Worm (Caenorhabditis elegans) whole organism, young adult: ENCODE measurements around the gene ani-3.

ENCODE experiments used
- B0261.1 ChIP-seq: sonication (generic microtip); optimal IDR thresholded peaks from 2 replicates; lab custom pipeline; 2016; ENCODE audit warnings: mild to moderate bottlenecking, missing genetic modification characterization, moderate library complexity, missing compliant biosample characterization
- C06A6.2 ChIP-seq: fragments of 200-800 bp; sonication (Bioruptor generic); conservative IDR thresholded peaks from 2 replicates; pipeline ENCODE4 v1.3.6; 2022; ENCODE audit warnings: missing genetic modification characterization, missing compliant biosample characterization
- C17E4.6 ChIP-seq: fragments of 200-800 bp; sonication (Bioruptor generic); IDR thresholded peaks from 2 replicates; pipeline ENCODE4 v1.3.6; 2022; ENCODE audit warnings: missing genetic modification reagents, missing genetic modification characterization, missing compliant biosample characterization
- F10E7.11 ChIP-seq: sonication (generic microtip); optimal IDR thresholded peaks from 2 replicates; lab custom pipeline; 2017; ENCODE audit warnings: mild to moderate bottlenecking, missing genetic modification characterization, moderate library complexity, missing compliant biosample characterization
- F52B5.7 ChIP-seq: sonication (generic microtip); optimal IDR thresholded peaks from 2 replicates; lab custom pipeline; 2016; ENCODE audit warnings: mild to moderate bottlenecking, missing genetic modification characterization, missing compliant biosample characterization
- K11D2.4 ChIP-seq: fragments of 200-800 bp; sonication (Bioruptor generic); IDR thresholded peaks from 2 replicates; pipeline ENCODE4 v1.3.6; 2022; ENCODE audit warnings: missing genetic modification reagents, missing genetic modification characterization, missing compliant biosample characterization
- K12H6.12 ChIP-seq: fragments of 200-800 bp; sonication (Bioruptor generic); optimal IDR thresholded peaks from 2 replicates; lab custom pipeline; 2018; ENCODE audit warnings: mild to moderate bottlenecking, missing genetic modification characterization, missing compliant biosample characterization
- T07F8.4 ChIP-seq: sonication (generic microtip); optimal IDR thresholded peaks from 2 replicates; lab custom pipeline; 2016; ENCODE audit warnings: mild to moderate bottlenecking, missing genetic modification characterization, moderate library complexity, missing compliant biosample characterization
- Y79H2A.3 ChIP-seq: fragments of 200-800 bp; sonication (Bioruptor generic); conservative IDR thresholded peaks from 2 replicates; pipeline ENCODE4 v1.3.6; 2022; ENCODE audit warnings: missing genetic modification reagents, missing genetic modification characterization, missing compliant biosample characterization
- ama-1 ChIP-seq, 3 experiments: fragments of 150-350 bp in 1 of 3; sonication (generic microtip) in 2 of 3; optimal IDR thresholded peaks; 2 replicates each; lab custom pipeline; 2014 to 2018; ENCODE audit warnings: missing biosample characterization in 2 of 3, missing genetic modification characterization in 2 of 3, missing genetic modification reagents in 2 of 3
- aptf-2 ChIP-seq: fragments of 200-800 bp; sonication (Bioruptor generic); conservative IDR thresholded peaks from 2 replicates; pipeline ENCODE4 v1.3.6; 2022; ENCODE audit warnings: missing genetic modification reagents, missing genetic modification characterization, missing compliant biosample characterization
- cebp-1 ChIP-seq, 2 experiments: fragments of 200-800 bp in 1 of 2; sonication (Bioruptor generic) in 1 of 2; sonication (generic microtip) in 1 of 2; IDR thresholded peaks in 1 of 2; optimal IDR thresholded peaks in 1 of 2; 2 replicates each; pipeline versions ENCODE4 v1.3.6 to Lab custom; 2017 to 2022; ENCODE audit warnings: missing compliant biosample characterization in 2 of 2, missing genetic modification characterization in 2 of 2, mild to moderate bottlenecking in 1 of 2, missing genetic modification reagents in 1 of 2, moderate library complexity in 1 of 2
- ceh-100 ChIP-seq: fragments of 200-800 bp; sonication (Bioruptor generic); IDR thresholded peaks from 2 replicates; pipeline ENCODE4 v1.3.6; 2022; ENCODE audit warnings: missing genetic modification reagents, missing genetic modification characterization, missing compliant biosample characterization
- chd-7 ChIP-seq: sonication (generic microtip); optimal IDR thresholded peaks from 2 replicates; lab custom pipeline; 2016; ENCODE audit warnings: mild to moderate bottlenecking, missing genetic modification characterization, moderate library complexity, missing compliant biosample characterization
- dpff-1 ChIP-seq: sonication (generic microtip); optimal IDR thresholded peaks from 2 replicates; lab custom pipeline; 2017; ENCODE audit warnings: mild to moderate bottlenecking, missing genetic modification characterization, missing compliant biosample characterization
- dpl-1 ChIP-seq: fragments of 150-350 bp; optimal IDR thresholded peaks from 2 replicates; lab custom pipeline; 2014; ENCODE audit warnings: missing biosample characterization, missing genetic modification reagents, missing genetic modification characterization
- egrh-3 ChIP-seq: fragments of 200-800 bp; sonication (Bioruptor generic); IDR thresholded peaks from 2 replicates; pipeline ENCODE4 v1.3.6; 2022; ENCODE audit warnings: missing genetic modification reagents, missing genetic modification characterization, missing compliant biosample characterization
- ekl-4 ChIP-seq: fragments of 200-800 bp; sonication (Bioruptor generic); IDR thresholded peaks from 2 replicates; pipeline ENCODE4 v1.3.6; 2022; ENCODE audit warnings: missing genetic modification reagents, missing genetic modification characterization, missing compliant biosample characterization
- hlh-12 ChIP-seq: sonication (generic microtip); optimal IDR thresholded peaks from 2 replicates; lab custom pipeline; 2016; ENCODE audit warnings: missing genetic modification characterization, missing compliant biosample characterization
- hmg-1.2 ChIP-seq: fragments of 200-800 bp; sonication (Bioruptor generic); IDR thresholded peaks from 2 replicates; pipeline ENCODE4 v1.3.6; 2022; ENCODE audit warnings: missing genetic modification reagents, missing genetic modification characterization, missing compliant biosample characterization
- hrde-1 ChIP-seq: sonication (generic microtip); optimal IDR thresholded peaks from 2 replicates; lab custom pipeline; 2016; ENCODE audit warnings: missing genetic modification characterization, mild to moderate bottlenecking, missing compliant biosample characterization, moderate library complexity, missing genotype, missing genetic modification reagents, borderline replicate concordance
- hsf-1 ChIP-seq: fragments of 200-800 bp; sonication (Bioruptor generic); IDR thresholded peaks from 2 replicates; pipeline ENCODE4 v1.3.6; 2022; ENCODE audit warnings: missing genetic modification reagents, missing genetic modification characterization, missing compliant biosample characterization
- lin-26 ChIP-seq: fragments of 200-800 bp; sonication (Bioruptor generic); IDR thresholded peaks from 2 replicates; pipeline ENCODE4 v1.3.6; 2022; ENCODE audit warnings: missing genetic modification reagents, missing genetic modification characterization, missing compliant biosample characterization
- lsl-1 ChIP-seq: fragments of 200-800 bp; sonication (Bioruptor generic); optimal IDR thresholded peaks from 2 replicates; lab custom pipeline; 2018; ENCODE audit warnings: mild to moderate bottlenecking, missing genetic modification characterization, moderate library complexity, missing compliant biosample characterization
- mcd-1 ChIP-seq: fragments of 200-800 bp; sonication (Bioruptor generic); IDR thresholded peaks from 2 replicates; pipeline ENCODE4 v1.3.6; 2022; ENCODE audit warnings: missing genetic modification reagents, missing genetic modification characterization, missing compliant biosample characterization
- mel-28 ChIP-seq: sonication (generic microtip); optimal IDR thresholded peaks from 2 replicates; lab custom pipeline; 2016; ENCODE audit warnings: borderline replicate concordance, mild to moderate bottlenecking, missing genetic modification characterization, missing compliant biosample characterization
- nhr-27 ChIP-seq: fragments of 200-800 bp; sonication (Bioruptor generic); optimal IDR thresholded peaks from 2 replicates; lab custom pipeline; 2018; ENCODE audit warnings: mild to moderate bottlenecking, missing genetic modification characterization, moderate library complexity, missing compliant biosample characterization
- sea-2 ChIP-seq: fragments of 200-800 bp; sonication (Bioruptor generic); IDR thresholded peaks from 2 replicates; pipeline ENCODE4 v1.3.6; 2022; ENCODE audit warnings: missing genetic modification characterization, missing compliant biosample characterization
- snpc-3.4 ChIP-seq: sonication (generic microtip); optimal IDR thresholded peaks from 2 replicates; lab custom pipeline; 2017; ENCODE audit warnings: missing genetic modification characterization, mild to moderate bottlenecking, missing compliant biosample characterization, antibody characterized with exemption, moderate library complexity, missing genotype, missing genetic modification reagents
- tbp1 ChIP-seq: fragments of 200-800 bp; sonication (Bioruptor generic); optimal IDR thresholded peaks from 2 replicates; lab custom pipeline; 2018; ENCODE audit warnings: mild to moderate bottlenecking, missing genetic modification characterization, missing compliant biosample characterization
- unc-130 ChIP-seq: sonication (generic microtip); optimal IDR thresholded peaks from 2 replicates; lab custom pipeline; 2016; ENCODE audit warnings: missing genetic modification reagents, missing genetic modification characterization, missing compliant biosample characterization
- xnd-1 ChIP-seq: sonication (generic microtip); optimal IDR thresholded peaks from 2 replicates; lab custom pipeline; 2016; ENCODE audit warnings: missing genotype, missing genetic modification reagents, missing genetic modification characterization, missing compliant biosample characterization
- zfh-2 ChIP-seq: fragments of 200-800 bp; sonication (Bioruptor generic); conservative IDR thresholded peaks from 2 replicates; pipeline ENCODE4 v1.3.6; 2022; ENCODE audit warnings: missing genetic modification reagents, missing genetic modification characterization, missing compliant biosample characterization
- zim-3 ChIP-seq: sonication (generic microtip); optimal IDR thresholded peaks from 2 replicates; lab custom pipeline; 2017; ENCODE audit warnings: mild to moderate bottlenecking, missing genetic modification characterization, moderate library complexity, missing compliant biosample characterization
- ztf-6 ChIP-seq: fragments of 200-800 bp; sonication (Bioruptor generic); IDR thresholded peaks from 2 replicates; pipeline ENCODE4 v1.3.6; 2022; ENCODE audit warnings: missing genetic modification reagents, missing genetic modification characterization, missing compliant biosample characterization

ani-3 gene

ce11 chrV:19724589-19724988, 27.1 kb downstream of the ani-3 start:
- no peak for TF ChIP-seq snpc-3.4
- TF ChIP-seq T07F8.4 (tag; lab: Kevin White, UChicago): no peak
- TF ChIP-seq tbp1 (GFP tag; lab: Kevin White, UChicago): no peak
- no peak for TF ChIP-seq lsl-1 (GFP tag; lab: Kevin White, UChicago)
- no peak for TF ChIP-seq xnd-1 (tag; lab: Kevin White, UChicago)
- TF ChIP-seq Y79H2A.3 (GFP tag; lab: Robert Waterston, UW): no peak
- 0 out of 2 replicates have a peak, but pooled peaks have one; percentile 13 for TF ChIP-seq cebp-1 (GFP tag; IDR thresholded peaks at IDR 0.05; lab: Robert Waterston, UW)
- peak; percentile 55 for TF ChIP-seq cebp-1 (tag; optimal IDR thresholded peaks at IDR 0.05; lab: Kevin White, UChicago)
- TF ChIP-seq hmg-1.2 (GFP tag; lab: Robert Waterston, UW): peak; percentile 62
- TF ChIP-seq mel-28 (tag; lab: Kevin White, UChicago): no peak
- TF ChIP-seq zim-3 (tag; lab: Kevin White, UChicago): no peak
- no peak for TF ChIP-seq ama-1 (optimal IDR thresholded peaks at IDR 0.05; lab: Kevin White, UChicago)
- TF ChIP-seq ama-1 (GFP tag; optimal IDR thresholded peaks at IDR 0.05; lab: Kevin White, UChicago): no peak

ce11 chrV:19727990-19728389, 30.5 kb downstream of the ani-3 start:
- TF ChIP-seq F10E7.11 (tag; lab: Kevin White, UChicago): no peak
- TF ChIP-seq C06A6.2 (GFP tag; lab: Robert Waterston, UW): no peak
- TF ChIP-seq aptf-2 (GFP tag; lab: Robert Waterston, UW): no peak
- TF ChIP-seq egrh-3 (GFP tag; lab: Robert Waterston, UW): peak; percentile 53; the same call in 1 of the 2 replicates
- TF ChIP-seq hmg-1.2 (GFP tag; lab: Robert Waterston, UW): peak; percentile 87
- no peak for TF ChIP-seq C17E4.6 (GFP tag; lab: Robert Waterston, UW)
- 0 out of 2 replicates have a peak, but pooled peaks have one; percentile 7 for TF ChIP-seq mcd-1
- TF ChIP-seq zfh-2 (GFP tag; lab: Robert Waterston, UW): no peak; the same call in 1 of the 2 replicates
- TF ChIP-seq zim-3 (tag; lab: Kevin White, UChicago): no peak

ce11 chrV:19728731-19729130, 31.2 kb downstream of the ani-3 start, which contains the start of gene Y116F11A.3:
Gene Y116F11A.3 (plus strand): TSS chrV:19729031.
- no peak for TF ChIP-seq dpff-1 (tag; lab: Kevin White, UChicago)
- TF ChIP-seq F52B5.7: no peak

- no peak for TF ChIP-seq nhr-27
- TF ChIP-seq K11D2.4: no peak
- no peak for TF ChIP-seq hsf-1 (GFP tag; lab: Robert Waterston, UW)
- no peak for TF ChIP-seq egrh-3 (GFP tag; lab: Robert Waterston, UW)
- TF ChIP-seq hrde-1 (tag; lab: Kevin White, UChicago): no peak
- no peak for TF ChIP-seq sea-2 (GFP tag; lab: Robert Waterston, UW)
- no peak for TF ChIP-seq chd-7
- no peak for TF ChIP-seq tbp1 (GFP tag; lab: Kevin White, UChicago)
- TF ChIP-seq ztf-6 (GFP tag; lab: Robert Waterston, UW): no peak
- TF ChIP-seq ekl-4: no peak
- TF ChIP-seq ceh-100 (GFP tag; lab: Robert Waterston, UW): no peak
- no peak for TF ChIP-seq hlh-12 (tag; lab: Kevin White, UChicago)
- no peak for TF ChIP-seq xnd-1 (tag; lab: Kevin White, UChicago)
- no peak for TF ChIP-seq B0261.1
- no peak for TF ChIP-seq lin-26 (GFP tag; lab: Robert Waterston, UW)
- no peak for TF ChIP-seq K12H6.12 (tag; lab: Kevin White, UChicago)
- TF ChIP-seq dpl-1 (GFP tag; lab: Kevin White, UChicago): no peak
- TF ChIP-seq unc-130 (GFP tag; lab: Kevin White, UChicago): no peak
- TF ChIP-seq, all 124 proteins: peak for 0
Observed at ce11 chrV:19730280-19730679, 32.7 kb downstream of the ani-3 start, which contains the start of gene Y116F11A.1. Gene Y116F11A.1 (plus strand): TSS chrV:19730580.
